Fruit fly (Drosophila melanogaster): ENCODE measurements around the gene CG11134.

CG11134 gene

dm6 chrX:13783958-13784907, 46.5 kb downstream of the CG11134 start (continued):
- peak; percentile 33 for TF ChIP-seq CG17829 (tag; optimal IDR thresholded peaks at IDR 0.05)
- no peak for TF ChIP-seq NFAT (GFP tag; IDR thresholded peaks at IDR 0.05)
- no peak for TF ChIP-seq hbn (GFP tag; IDR thresholded peaks at IDR 0.05; ENCODE audit: partially characterized antibody)
- TF ChIP-seq Vsx1 (GFP tag; optimal IDR thresholded peaks at IDR 0.05), result peak; percentile 86
- TF ChIP-seq CG33213 (GFP tag; optimal IDR thresholded peaks at IDR 0.05), result no peak
- TF ChIP-seq dysf (GFP tag; IDR thresholded peaks at IDR 0.05), result peak; percentile 67
- TF ChIP-seq Max (GFP tag; optimal IDR thresholded peaks at IDR 0.05), result peak; percentile 7
- no peak for TF ChIP-seq Fer2 (tag; optimal IDR thresholded peaks at IDR 0.05)
- no peak for TF ChIP-seq CG14965 (GFP tag; optimal IDR thresholded peaks at IDR 0.05; ENCODE audit: borderline replicate concordance)
- 0 out of 2 replicates have a peak, but pooled peaks have one; percentile 30 for TF ChIP-seq wor (GFP tag; IDR thresholded peaks at IDR 0.05)
- TF ChIP-seq sob (GFP tag; IDR thresholded peaks at IDR 0.05), result no peak
- TF ChIP-seq CG2875 (GFP tag; optimal IDR thresholded peaks at IDR 0.05), result peak; percentile 42
- no peak for TF ChIP-seq CG12769 (tag; optimal IDR thresholded peaks at IDR 0.05)
- TF ChIP-seq Dp (GFP tag; optimal IDR thresholded peaks at IDR 0.05), result no peak
- peak; percentile 2 for TF ChIP-seq CG15696 (tag; optimal IDR thresholded peaks at IDR 0.05)
- TF ChIP-seq CG14667 (GFP tag; IDR thresholded peaks at IDR 0.05), result no peak
- peak in 1 of 2 experiments; percentile 68 for TF ChIP-seq Hr78 (GFP tag; optimal IDR thresholded peaks at IDR 0.05)
- TF ChIP-seq HLH3B (GFP tag; IDR thresholded peaks at IDR 0.05), result peak; percentile 45; the same call in 1 of the 2 replicates
- peak; percentile 32 for TF ChIP-seq Chrac-16 (GFP tag; optimal IDR thresholded peaks at IDR 0.05)
- no peak for TF ChIP-seq CG4328 (GFP tag; optimal IDR thresholded peaks at IDR 0.05)
- 0 out of 2 replicates have a peak, but pooled peaks have one; percentile 14 for TF ChIP-seq ttk (GFP tag; IDR thresholded peaks at IDR 0.05)
- TF ChIP-seq her (GFP tag; optimal IDR thresholded peaks at IDR 0.05), result no peak
- peak; percentile 20 for TF ChIP-seq CG13624 (GFP tag; optimal IDR thresholded peaks at IDR 0.05)
- no peak for TF ChIP-seq bab2 (GFP tag; optimal IDR thresholded peaks at IDR 0.05)
- no peak for TF ChIP-seq CG10147 (GFP tag; optimal IDR thresholded peaks at IDR 0.05)
- no peak for TF ChIP-seq tll (GFP tag; optimal IDR thresholded peaks at IDR 0.05)
- TF ChIP-seq odd (GFP tag; optimal IDR thresholded peaks at IDR 0.05), result peak; percentile 49
- TF ChIP-seq CG15514 (GFP tag; optimal IDR thresholded peaks at IDR 0.05), result peak; percentile 18
- peak; percentile 18 for TF ChIP-seq tap (tag; optimal IDR thresholded peaks at IDR 0.05)
- peak; percentile 36 for TF ChIP-seq Hand (GFP tag; optimal IDR thresholded peaks at IDR 0.05)
- no peak for TF ChIP-seq CG6791 (GFP tag; IDR thresholded peaks at IDR 0.05; ENCODE audit: partially characterized antibody)
- no peak for TF ChIP-seq CG9876 (GFP tag; optimal IDR thresholded peaks at IDR 0.05)
- TF ChIP-seq CG10209 (GFP tag; optimal IDR thresholded peaks at IDR 0.05), result peak; percentile 42
- TF ChIP-seq CG10321 (GFP tag; IDR thresholded peaks at IDR 0.05), result no peak
- TF ChIP-seq CG9437 (GFP tag; optimal IDR thresholded peaks at IDR 0.05), result peak; percentile 22
- TF ChIP-seq CG11504 (tag; optimal IDR thresholded peaks at IDR 0.05), result peak; percentile 78
- TF ChIP-seq CG14014 (GFP tag; IDR thresholded peaks at IDR 0.05), result no peak
- TF ChIP-seq CG18476 (GFP tag; optimal IDR thresholded peaks at IDR 0.05), result peak; percentile 28
- TF ChIP-seq Side (GFP tag; optimal IDR thresholded peaks at IDR 0.05), result no peak
- no peak for TF ChIP-seq CG14860 (GFP tag; IDR thresholded peaks at IDR 0.05; ENCODE audit: partially characterized antibody)
- TF ChIP-seq Camta (GFP tag; optimal IDR thresholded peaks at IDR 0.05), result peak; percentile 53
- no peak for TF ChIP-seq CG15073 (GFP tag; optimal IDR thresholded peaks at IDR 0.05)
- no peak for TF ChIP-seq CG6683 (GFP tag; optimal IDR thresholded peaks at IDR 0.05)
- TF ChIP-seq D19B (GFP tag; optimal IDR thresholded peaks at IDR 0.05), result no peak
- TF ChIP-seq wek (GFP tag; optimal IDR thresholded peaks at IDR 0.05), result no peak
- no peak for TF ChIP-seq aop (GFP tag; IDR thresholded peaks at IDR 0.05)
- TF ChIP-seq CG11560 (tag; IDR thresholded peaks at IDR 0.05), result no peak

Data from whole organism, embryonic.